Worm (Caenorhabditis elegans): Measurements from ENCODE around the gene afmd-2.

afmd-2 gene

DNA sequence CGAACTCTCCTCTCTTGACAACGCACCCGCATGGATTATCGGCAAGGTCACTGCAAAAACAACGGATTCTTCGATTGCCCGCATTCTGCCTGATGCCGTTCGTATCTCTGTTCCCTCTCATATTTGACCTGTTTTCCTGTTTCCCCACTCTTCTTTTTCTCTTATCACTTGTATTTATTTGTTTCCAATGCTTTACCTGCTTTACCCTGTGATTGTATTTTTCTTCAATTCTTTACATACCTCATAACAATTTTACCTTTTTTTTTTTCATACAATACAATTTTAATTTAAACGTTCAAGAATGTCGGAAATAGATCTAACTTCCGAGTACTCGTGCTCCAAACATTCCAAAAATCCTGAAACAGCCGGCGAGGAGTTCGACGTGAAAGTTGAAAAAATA lies at the start of gene afmd-2:
Gene afmd-2, plus strand, starts transcription at position 301 of the 400 bp plus-strand sequence.
- TF ChIP-seq blmp-1 (tag; optimal IDR thresholded peaks at IDR 0.05) (no peak), tbx-8 (GFP tag; optimal IDR thresholded peaks at IDR 0.05) (no peak), sptf-1 (tag; optimal IDR thresholded peaks at IDR 0.05) (no peak), snpc-4 (tag; optimal IDR thresholded peaks at IDR 0.05) (no peak), zip-8 (tag; optimal IDR thresholded peaks at IDR 0.05) (no peak), nhr-12 (tag; optimal IDR thresholded peaks at IDR 0.05) (no peak)

DNA sequence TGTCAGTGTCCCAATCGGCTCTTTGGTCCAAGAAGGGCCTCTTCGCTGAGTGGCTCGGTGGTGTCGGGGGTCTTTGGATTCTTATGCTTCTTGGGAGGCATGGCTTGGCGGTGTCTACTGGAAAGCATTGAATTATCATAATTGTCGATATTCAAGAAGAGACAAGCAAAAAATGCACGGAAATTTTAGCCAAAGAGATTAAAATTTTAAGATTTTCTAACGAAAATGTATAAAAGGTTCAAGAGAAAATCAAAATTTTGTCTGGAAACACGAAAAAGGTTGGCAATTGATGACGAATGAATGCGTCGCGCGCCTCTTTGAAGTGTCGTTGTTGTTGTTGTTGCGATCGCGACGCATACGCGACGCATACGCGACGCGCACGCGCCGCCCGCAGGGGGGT lies 48.1 kb upstream of the afmd-2 start, which contains the start of gene Y38H8A.12:
Gene Y38H8A.12, minus strand, starts transcription at position 101 of the 400 bp plus-strand sequence.
- no peak for TF ChIP-seq unc-39 (tag; optimal IDR thresholded peaks at IDR 0.05)
- TF ChIP-seq sem-2 (GFP tag; optimal IDR thresholded peaks at IDR 0.05) = no peak
- TF ChIP-seq ceh-39 (tag; optimal IDR thresholded peaks at IDR 0.05) = no peak
- TF ChIP-seq ces-1 (GFP tag; optimal IDR thresholded peaks at IDR 0.05) = no peak
- TF ChIP-seq elt-1 (tag; optimal IDR thresholded peaks at IDR 0.05; ENCODE audit: borderline replicate concordance, insufficient read depth) = no peak
- TF ChIP-seq tbx-8 (GFP tag; optimal IDR thresholded peaks at IDR 0.05) = no peak
- no peak for TF ChIP-seq nhr-28 (tag; optimal IDR thresholded peaks at IDR 0.05)
- no peak for TF ChIP-seq cnd-1 (tag; optimal IDR thresholded peaks at IDR 0.05)
- no peak for TF ChIP-seq pha-4 (tag; optimal IDR thresholded peaks at IDR 0.05)
- TF ChIP-seq ham-2 (GFP tag; optimal IDR thresholded peaks at IDR 0.05) = no peak
- TF ChIP-seq hlh-1 (tag; optimal IDR thresholded peaks at IDR 0.05) = no peak
- no peak for TF ChIP-seq lsy-2 (tag; optimal IDR thresholded peaks at IDR 0.05)
- no peak for TF ChIP-seq nhr-237 (tag; optimal IDR thresholded peaks at IDR 0.05)

DNA sequence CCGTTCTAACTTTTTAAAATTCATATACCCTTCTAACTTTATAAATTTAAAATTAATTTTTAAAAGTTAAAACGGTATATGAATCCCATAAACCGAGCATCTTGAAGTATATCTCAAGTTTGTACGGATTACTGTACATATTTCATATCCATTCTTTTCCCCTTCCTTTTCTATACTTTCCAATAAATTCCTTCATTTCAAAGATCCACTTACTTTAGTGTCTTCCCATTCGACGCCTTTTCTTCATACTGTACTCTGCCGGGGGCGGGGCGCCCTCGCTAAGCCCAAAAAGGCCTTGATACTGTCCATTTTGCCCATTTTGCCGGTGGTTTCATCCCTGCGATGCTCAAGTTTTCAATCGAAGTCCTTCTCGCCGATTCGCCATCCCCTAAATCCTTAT lies 43.2 kb upstream of the afmd-2 start, which contains the start of gene fezf-1:
Gene fezf-1, plus strand, starts transcription at position 301 of the 400 bp plus-strand sequence.
- no peak for TF ChIP-seq mab-5 (tag; optimal IDR thresholded peaks at IDR 0.05)
- TF ChIP-seq nhr-12 (tag; optimal IDR thresholded peaks at IDR 0.05) = no peak
- no peak for TF ChIP-seq mls-2 (tag; optimal IDR thresholded peaks at IDR 0.05)
- no peak for TF ChIP-seq ztf-11 (tag; optimal IDR thresholded peaks at IDR 0.05)
- no peak for TF ChIP-seq zip-8 (tag; optimal IDR thresholded peaks at IDR 0.05)
- TF ChIP-seq snpc-4 (tag; optimal IDR thresholded peaks at IDR 0.05) = no peak
- TF ChIP-seq tbx-8 (GFP tag; optimal IDR thresholded peaks at IDR 0.05) = no peak
- TF ChIP-seq blmp-1 (tag; optimal IDR thresholded peaks at IDR 0.05) = no peak
- TF ChIP-seq unc-120 (tag; optimal IDR thresholded peaks at IDR 0.05; ENCODE audit: poor library complexity, severe bottlenecking) = no peak
- no peak for TF ChIP-seq hlh-1 (tag; optimal IDR thresholded peaks at IDR 0.05)
- TF ChIP-seq drap-1 (GFP tag; optimal IDR thresholded peaks at IDR 0.05) = no peak
- no peak for TF ChIP-seq ces-1 (GFP tag; optimal IDR thresholded peaks at IDR 0.05)
- TF ChIP-seq elt-3 (tag; optimal IDR thresholded peaks at IDR 0.05) = no peak
- TF ChIP-seq ceh-43 (GFP tag; optimal IDR thresholded peaks at IDR 0.05) = no peak
- TF ChIP-seq lsy-2 (tag; optimal IDR thresholded peaks at IDR 0.05) = no peak

DNA sequence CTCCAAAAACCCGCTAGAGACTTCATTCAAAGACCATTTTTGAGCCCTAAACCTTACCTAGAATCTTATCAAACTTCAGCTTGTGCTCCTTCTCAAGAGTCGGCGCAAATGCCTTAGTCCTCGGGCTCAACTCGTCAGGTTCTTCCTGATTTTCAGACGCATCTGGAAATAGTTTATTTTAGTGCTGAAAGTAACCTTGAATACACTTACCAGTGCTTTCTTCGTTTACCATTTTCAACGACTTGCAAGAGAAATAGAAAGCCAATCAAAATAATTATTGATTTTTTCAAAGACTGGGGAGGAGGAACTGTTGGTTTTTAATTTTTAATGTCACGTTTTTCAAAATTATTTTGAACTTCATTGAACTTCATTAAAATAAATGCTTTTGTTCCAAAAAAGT lies 37.0 kb upstream of the afmd-2 start, which contains the start of the genes ttbk-8.1 and Y38H8A.4:
Gene ttbk-8.1, plus strand, starts transcription at position 301 of the 400 bp plus-strand sequence.
Gene Y38H8A.4, minus strand, starts transcription at position 366 of the 400 bp plus-strand sequence.
- TF ChIP-seq nhr-76 (tag; optimal IDR thresholded peaks at IDR 0.05) = no peak
- no peak for TF ChIP-seq nhr-2 (tag; optimal IDR thresholded peaks at IDR 0.05)
- no peak for TF ChIP-seq ceh-43 (GFP tag; optimal IDR thresholded peaks at IDR 0.05)
- no peak for TF ChIP-seq ces-1 (GFP tag; optimal IDR thresholded peaks at IDR 0.05)
- no peak for TF ChIP-seq lsy-2 (tag; optimal IDR thresholded peaks at IDR 0.05)
- TF ChIP-seq sptf-1 (tag; optimal IDR thresholded peaks at IDR 0.05) = no peak
- TF ChIP-seq tbx-8 (GFP tag; optimal IDR thresholded peaks at IDR 0.05) = no peak
- TF ChIP-seq blmp-1 (tag; optimal IDR thresholded peaks at IDR 0.05) = no peak
- TF ChIP-seq lin-13 (tag; optimal IDR thresholded peaks at IDR 0.05) = no peak
- no peak for TF ChIP-seq sem-2 (GFP tag; optimal IDR thresholded peaks at IDR 0.05)
- no peak for TF ChIP-seq elt-3 (tag; optimal IDR thresholded peaks at IDR 0.05)
- TF ChIP-seq hlh-1 (tag; optimal IDR thresholded peaks at IDR 0.05) = no peak
- TF ChIP-seq unc-39 (tag; optimal IDR thresholded peaks at IDR 0.05) = no peak
- no peak for TF ChIP-seq ham-2 (GFP tag; optimal IDR thresholded peaks at IDR 0.05)
- TF ChIP-seq flh-1 (GFP tag; optimal IDR thresholded peaks at IDR 0.05) = no peak
- no peak for TF ChIP-seq nhr-12 (tag; optimal IDR thresholded peaks at IDR 0.05)
- no peak for TF ChIP-seq cnd-1 (tag; optimal IDR thresholded peaks at IDR 0.05)
- no peak for TF ChIP-seq zip-8 (tag; optimal IDR thresholded peaks at IDR 0.05)
- no peak for TF ChIP-seq nhr-28 (tag; optimal IDR thresholded peaks at IDR 0.05)
- no peak for TF ChIP-seq ceh-39 (tag; optimal IDR thresholded peaks at IDR 0.05)

DNA sequence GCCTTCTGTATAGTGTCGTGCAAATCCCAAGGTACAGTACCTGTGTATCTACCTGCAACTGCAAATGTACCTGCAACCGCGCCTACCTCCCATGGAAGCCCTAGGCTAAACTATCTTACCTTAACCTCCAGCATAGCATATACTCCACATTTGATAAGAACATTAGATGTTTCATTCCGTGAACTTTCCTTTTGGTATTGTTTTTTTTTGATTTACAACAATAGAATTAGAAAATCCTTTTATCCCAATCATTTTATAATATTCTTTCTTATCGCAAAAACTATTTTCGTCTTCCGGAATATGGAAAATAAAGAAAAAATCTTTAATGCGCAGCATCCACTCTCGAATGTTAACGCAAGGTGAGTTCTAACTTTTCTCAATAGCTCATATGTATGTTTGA lies 34.9 kb upstream of the afmd-2 start, which contains the start of gene Y38H8A.2:
Gene Y38H8A.2, plus strand, starts transcription at position 301 of the 400 bp plus-strand sequence.
- no peak for TF ChIP-seq mls-2 (tag; optimal IDR thresholded peaks at IDR 0.05)
- no peak for TF ChIP-seq blmp-1 (tag; optimal IDR thresholded peaks at IDR 0.05)
- TF ChIP-seq sptf-1 (tag; optimal IDR thresholded peaks at IDR 0.05) = no peak
- TF ChIP-seq tbx-8 (GFP tag; optimal IDR thresholded peaks at IDR 0.05) = no peak
- TF ChIP-seq nhr-12 (tag; optimal IDR thresholded peaks at IDR 0.05) = no peak
- no peak for TF ChIP-seq ceh-83 (GFP tag; optimal IDR thresholded peaks at IDR 0.05)
- no peak for TF ChIP-seq ces-1 (GFP tag; optimal IDR thresholded peaks at IDR 0.05)
- no peak for TF ChIP-seq drap-1 (GFP tag; optimal IDR thresholded peaks at IDR 0.05)
- no peak for TF ChIP-seq unc-39 (tag; optimal IDR thresholded peaks at IDR 0.05)

Data from whole organism, mixed stage, embryonic.